Worm (Caenorhabditis elegans) whole organism, L2 larva: ENCODE measurements around the gene srg-8.

Experiments used
- ama-1 ChIP-seq: fragments of 150-350 bp; optimal IDR thresholded peaks from 2 replicates; lab custom pipeline; 2018; ENCODE audit warnings: inconsistent platforms
- gmeb-1 ChIP-seq: fragments of 150-350 bp; optimal IDR thresholded peaks from 2 replicates; lab custom pipeline; 2014; ENCODE audit warnings: missing biosample characterization, missing genetic modification characterization
- zag-1 ChIP-seq: fragments of 150-350 bp; optimal IDR thresholded peaks from 2 replicates; lab custom pipeline; 2014; ENCODE audit warnings: missing biosample characterization, missing genetic modification characterization

ce11 chrIII:6268061-6268460 lies 13.4 kb upstream of the srg-8 start, which contains the start of gene srg-7:
- TF ChIP-seq ama-1 (lab: Kevin White, UChicago) (no peak), zag-1 (tag; lab: Kevin White, UChicago) (no peak), gmeb-1 (tag; lab: Kevin White, UChicago) (no peak)
